Fruit fly (Drosophila melanogaster) whole organism, embryonic: ENCODE results near the gene CG14339.

Experiments used
- ATbp ChIP-seq: fragments of 200-800 bp; sonication (Bioruptor generic); optimal IDR thresholded peaks from 2 replicates; lab custom pipeline; 2017; ENCODE audit warnings: missing biosample characterization, mild to moderate bottlenecking, missing genetic modification characterization, missing genetic modification reagents
- Ada2b ChIP-seq: fragments of 200-800 bp; sonication (Bioruptor generic); IDR thresholded peaks from 2 replicates; pipeline ENCODE4 v1.3.6; 2022; ENCODE audit warnings: missing biosample characterization, missing genetic modification characterization
- Bdp1 ChIP-seq: fragments of 200-800 bp; sonication (Bioruptor generic); optimal IDR thresholded peaks from 3 replicates; lab custom pipeline; 2016; ENCODE audit warnings: missing biosample characterization, missing genetic modification characterization
- Bgb ChIP-seq: fragments of 200-800 bp; sonication (Bioruptor generic); IDR thresholded peaks from 2 replicates; pipeline ENCODE4 v1.3.6; 2022; ENCODE audit warnings: missing biosample characterization, missing genetic modification characterization; ENCODE audit not compliant: partially characterized antibody
- CG10267 ChIP-seq: fragments of 200-800 bp; sonication (Bioruptor generic); optimal IDR thresholded peaks from 2 replicates; lab custom pipeline; 2018; ENCODE audit warnings: missing biosample characterization, mild to moderate bottlenecking, missing genetic modification characterization, moderate library complexity
- CG10431 ChIP-seq: fragments of 200-800 bp; sonication (Bioruptor generic); optimal IDR thresholded peaks from 3 replicates; lab custom pipeline; 2018; ENCODE audit warnings: missing biosample characterization, mild to moderate bottlenecking, missing genetic modification characterization
- CG10462 ChIP-seq: fragments of 200-800 bp; sonication (Bioruptor generic); optimal IDR thresholded peaks from 2 replicates; lab custom pipeline; 2016; ENCODE audit warnings: missing biosample characterization, missing genetic modification characterization
- CG12299 ChIP-seq: fragments of 200-800 bp; sonication (Bioruptor generic); optimal IDR thresholded peaks from 2 replicates; lab custom pipeline; 2018; ENCODE audit warnings: missing biosample characterization, mild to moderate bottlenecking, missing genetic modification characterization
- CG13287 ChIP-seq: fragments of 200-800 bp; sonication (Bioruptor generic); IDR thresholded peaks from 2 replicates; pipeline ENCODE4 v1.3.6; 2022; ENCODE audit warnings: missing biosample characterization, missing genetic modification characterization; ENCODE audit not compliant: partially characterized antibody
- CG13624 ChIP-seq: fragments of 200-800 bp; sonication (Bioruptor generic); optimal IDR thresholded peaks from 2 replicates; lab custom pipeline; 2016; ENCODE audit warnings: missing biosample characterization, missing genetic modification characterization
- CG14710 ChIP-seq: fragments of 200-800 bp; sonication (Bioruptor generic); optimal IDR thresholded peaks from 3 replicates; lab custom pipeline; 2019; ENCODE audit warnings: missing biosample characterization, mild to moderate bottlenecking, missing genetic modification characterization, moderate library complexity
- CG14860 ChIP-seq: fragments of 200-800 bp; sonication (Bioruptor generic); IDR thresholded peaks from 3 replicates; pipeline ENCODE4 v1.3.6; 2022; ENCODE audit warnings: missing biosample characterization, missing genetic modification characterization; ENCODE audit not compliant: partially characterized antibody
- CG15601 ChIP-seq: fragments of 200-800 bp; sonication (Bioruptor generic); optimal IDR thresholded peaks from 3 replicates; lab custom pipeline; 2019; ENCODE audit warnings: missing biosample characterization, mild to moderate bottlenecking, missing genetic modification characterization, moderate library complexity
- CG15696 ChIP-seq: fragments of 200-800 bp; sonication (Bioruptor generic); optimal IDR thresholded peaks from 2 replicates; lab custom pipeline; 2019; ENCODE audit warnings: missing biosample characterization, mild to moderate bottlenecking, missing genetic modification characterization, moderate library complexity
- CG17328 ChIP-seq: fragments of 200-800 bp; sonication (Bioruptor generic); IDR thresholded peaks from 2 replicates; pipeline ENCODE4 v1.3.6; 2022; ENCODE audit warnings: missing biosample characterization, missing genetic modification characterization
- CG17385 ChIP-seq: fragments of 200-800 bp; sonication (Bioruptor generic); optimal IDR thresholded peaks from 3 replicates; lab custom pipeline; 2018; ENCODE audit warnings: missing biosample characterization, mild to moderate bottlenecking, missing genetic modification characterization
- CG17612 ChIP-seq: fragments of 200-800 bp; sonication (Bioruptor generic); IDR thresholded peaks from 2 replicates; pipeline ENCODE4 v1.3.6; 2022; ENCODE audit warnings: missing biosample characterization, missing genetic modification characterization
- CG2889 ChIP-seq: fragments of 200-800 bp; sonication (Bioruptor generic); IDR thresholded peaks from 3 replicates; pipeline ENCODE4 v1.3.6; 2022; ENCODE audit warnings: missing biosample characterization, missing genetic modification characterization
- CG3163 ChIP-seq: fragments of 200-800 bp; sonication (Bioruptor generic); optimal IDR thresholded peaks from 3 replicates; lab custom pipeline; 2016; ENCODE audit warnings: missing biosample characterization, missing genetic modification characterization
- CG33557 ChIP-seq: fragments of 200-800 bp; sonication (Bioruptor generic); optimal IDR thresholded peaks from 2 replicates; lab custom pipeline; 2019; ENCODE audit warnings: missing biosample characterization, mild to moderate bottlenecking, missing genetic modification characterization, moderate library complexity
- CG3726 ChIP-seq: fragments of 200-800 bp; sonication (Bioruptor generic); IDR thresholded peaks from 3 replicates; pipeline ENCODE4, ENCODE4 v1.3.6; 2022; ENCODE audit warnings: missing biosample characterization, missing genetic modification characterization
- CG6254 ChIP-seq: fragments of 200-800 bp; sonication (Bioruptor generic); optimal IDR thresholded peaks from 3 replicates; lab custom pipeline; 2017; ENCODE audit warnings: mild to moderate bottlenecking, missing biosample characterization, missing genetic modification reagents, missing genetic modification characterization
- CG8924 ChIP-seq: fragments of 200-800 bp; optimal IDR thresholded peaks from 3 replicates; lab custom pipeline; 2019; ENCODE audit warnings: missing biosample characterization, mild to moderate bottlenecking, missing genetic modification characterization, moderate library complexity
- CG8944 ChIP-seq: fragments of 200-800 bp; sonication (Bioruptor generic); optimal IDR thresholded peaks from 3 replicates; lab custom pipeline; 2016; ENCODE audit warnings: missing biosample characterization, missing genetic modification characterization
- CG9437 ChIP-seq: fragments of 200-800 bp; sonication (Bioruptor generic); optimal IDR thresholded peaks from 2 replicates; lab custom pipeline; 2018; ENCODE audit warnings: missing biosample characterization, mild to moderate bottlenecking, missing genetic modification characterization
- CG9609 ChIP-seq: fragments of 200-800 bp; sonication (Bioruptor generic); optimal IDR thresholded peaks from 3 replicates; lab custom pipeline; 2016; ENCODE audit warnings: missing biosample characterization, missing genetic modification characterization
- Dbx ChIP-seq: fragments of 200-800 bp; sonication (Bioruptor generic); IDR thresholded peaks from 3 replicates; pipeline ENCODE4 v1.3.6; 2022; ENCODE audit warnings: missing biosample characterization, missing genetic modification characterization
- Dip2 ChIP-seq: fragments of 200-800 bp; sonication (Bioruptor generic); IDR thresholded peaks from 2 replicates; pipeline ENCODE4 v1.3.6; 2022; ENCODE audit warnings: missing biosample characterization, missing genetic modification characterization
- Dip3 ChIP-seq: fragments of 200-800 bp; sonication (Bioruptor generic); optimal IDR thresholded peaks from 3 replicates; lab custom pipeline; 2016; ENCODE audit warnings: missing biosample characterization, missing genetic modification characterization
- Dll ChIP-seq: fragments of 200-800 bp; sonication (Bioruptor generic); IDR thresholded peaks from 4 replicates; pipeline ENCODE4 v1.3.6; 2022; ENCODE audit warnings: missing biosample characterization, missing genetic modification characterization; ENCODE audit not compliant: partially characterized antibody
- E2f2 ChIP-seq: fragments of 200-800 bp; sonication (Bioruptor generic); IDR thresholded peaks from 2 replicates; pipeline ENCODE4 v1.3.6; 2022; ENCODE audit warnings: missing biosample characterization, missing genetic modification characterization
- Ets65A ChIP-seq: fragments of 200-800 bp; sonication (Bioruptor generic); peaks from one replicate; lab custom pipeline; 2016; ENCODE audit warnings: missing biosample characterization, missing genetic modification characterization
- Lhr ChIP-seq: fragments of 200-800 bp; sonication (Bioruptor generic); optimal IDR thresholded peaks from 3 replicates; lab custom pipeline; 2017; ENCODE audit warnings: mild to moderate bottlenecking, missing biosample characterization, missing genetic modification reagents, missing genetic modification characterization
- Mad ChIP-seq: fragments of 200-800 bp; sonication (Bioruptor generic); optimal IDR thresholded peaks from 2 replicates; lab custom pipeline; 2016; ENCODE audit warnings: missing biosample characterization, missing genetic modification characterization
- Nf-YB ChIP-seq: fragments of 200-800 bp; sonication (Bioruptor generic); optimal IDR thresholded peaks from 3 replicates; lab custom pipeline; 2019; ENCODE audit warnings: missing biosample characterization, mild to moderate bottlenecking, missing genetic modification characterization, moderate library complexity
- Nf-YC ChIP-seq: fragments of 200-800 bp; optimal IDR thresholded peaks from 3 replicates; lab custom pipeline; 2019; ENCODE audit warnings: missing biosample characterization, mild to moderate bottlenecking, missing genetic modification characterization, moderate library complexity
- Spps ChIP-seq: fragments of 200-800 bp; sonication (Bioruptor generic); optimal IDR thresholded peaks from 2 replicates; lab custom pipeline; 2018; ENCODE audit warnings: missing biosample characterization, mild to moderate bottlenecking, missing genetic modification characterization
- Sry-β ChIP-seq: fragments of 200-800 bp; sonication (Bioruptor generic); optimal IDR thresholded peaks from 2 replicates; lab custom pipeline; 2018; ENCODE audit warnings: missing biosample characterization, mild to moderate bottlenecking, missing genetic modification characterization, moderate library complexity
- Stat92E ChIP-seq, 3 experiments: fragments of >200 bp in 2 of 3; fragments of 200-800 bp in 1 of 3; sonication (Bioruptor generic) in 1 of 3; optimal IDR thresholded peaks; 2 replicates each; lab custom pipeline; 2017 to 2019; ENCODE audit warnings: missing biosample characterization in 3 of 3, missing genetic modification characterization in 3 of 3, mild to moderate bottlenecking in 1 of 3, moderate library complexity in 1 of 3
- aop ChIP-seq: fragments of 200-800 bp; sonication (Bioruptor generic); IDR thresholded peaks from 2 replicates; pipeline ENCODE4 v1.3.6; 2022; ENCODE audit warnings: missing biosample characterization, missing genetic modification characterization
- crp ChIP-seq, 2 experiments: fragments of 200-800 bp; sonication (Bioruptor generic); optimal IDR thresholded peaks; 2 replicates in 1 of 2; 3 replicates in 1 of 2; lab custom pipeline; 2017; ENCODE audit warnings: missing biosample characterization in 2 of 2, missing genetic modification characterization in 2 of 2, mild to moderate bottlenecking in 1 of 2, moderate library complexity in 1 of 2
- disco-r ChIP-seq: fragments of 200-800 bp; sonication (Bioruptor generic); optimal IDR thresholded peaks from 2 replicates; lab custom pipeline; 2016; ENCODE audit warnings: missing biosample characterization, missing genetic modification characterization
- fd3F ChIP-seq: fragments of 200-800 bp; sonication (Bioruptor generic); optimal IDR thresholded peaks from 2 replicates; lab custom pipeline; 2018; ENCODE audit warnings: missing biosample characterization, mild to moderate bottlenecking, missing genetic modification characterization, moderate library complexity
- h ChIP-seq: fragments of >200 bp; optimal IDR thresholded peaks from 2 replicates; lab custom pipeline; 2017
- hkb ChIP-seq, 2 experiments: fragments of 200-800 bp in 1 of 2; fragments of >200 bp in 1 of 2; sonication (Bioruptor generic) in 1 of 2; IDR thresholded peaks in 1 of 2; optimal IDR thresholded peaks in 1 of 2; 2 replicates each; pipeline versions ENCODE4 v1.3.6 to Lab custom; 2017 to 2022; ENCODE audit warnings: missing biosample characterization in 1 of 2, missing genetic modification characterization in 1 of 2
- knrl ChIP-seq: fragments of 200-800 bp; sonication (Bioruptor generic); IDR thresholded peaks from 3 replicates; pipeline ENCODE4 v1.3.6; 2022; ENCODE audit warnings: missing biosample characterization, missing genetic modification characterization; ENCODE audit not compliant: partially characterized antibody
- sens-2 ChIP-seq: fragments of 200-800 bp; sonication (Bioruptor generic); IDR thresholded peaks from 2 replicates; pipeline ENCODE4 v1.3.6; 2022; ENCODE audit warnings: missing biosample characterization, missing genetic modification characterization
- seq ChIP-seq: fragments of 200-800 bp; sonication (Bioruptor generic); IDR thresholded peaks from 2 replicates; pipeline ENCODE4 v1.3.6; 2022; ENCODE audit warnings: missing biosample characterization, missing genetic modification characterization
- zf30C ChIP-seq: fragments of 200-800 bp; sonication (Bioruptor generic); optimal IDR thresholded peaks from 3 replicates; lab custom pipeline; 2018; ENCODE audit warnings: missing biosample characterization, mild to moderate bottlenecking, missing genetic modification characterization

The CG14339 gene

dm6 chr2L:1077469-1077993 is 30.8 kb upstream of the CG14339 start, which contains the start of the genes S and ast (continued):
- TF ChIP-seq CG9437 (peak; percentile 92), knrl (GFP tag; lab: Robert Waterston, UW) (peak; percentile 97), Ets65A (GFP tag; lab: Kevin White, UChicago) (no peak), crp (GFP tag; optimal IDR thresholded peaks at IDR 0.05; lab: Kevin White, UChicago) (peak in 1 of 2 experiments; percentile 15), CG10462 (no peak), CG17385 (no peak), CG17328 (GFP tag; lab: Robert Waterston, UW) (0 out of 2 replicates have a peak, but pooled peaks have one; percentile 20), Bdp1 (GFP tag; lab: Kevin White, UChicago) (no peak), E2f2 (peak; percentile 73), fd3F (GFP tag; lab: Kevin White, UChicago) (no peak), Nf-YB (GFP tag; lab: Kevin White, UChicago) (no peak), Nf-YC (tag; lab: Kevin White, UChicago) (peak; percentile 41), disco-r (GFP tag; lab: Kevin White, UChicago) (no peak), sens-2 (GFP tag; lab: Robert Waterston, UW) (no peak), CG2889 (GFP tag; lab: Robert Waterston, UW) (no peak), Dip3 (no peak), CG3163 (no peak), Stat92E (GFP tag; optimal IDR thresholded peaks at IDR 0.05; lab: Kevin White, UChicago) (peak in 1 of 3 experiments; percentile 79), Ada2b (no peak), CG3726 (GFP tag; lab: Robert Waterston, UW) (no peak), Dbx (GFP tag; lab: Robert Waterston, UW) (peak; percentile 69; the same call in 2 of the 3 replicates), zf30C (no peak), CG9609 (peak; percentile 26), CG8924 (tag; lab: Kevin White, UChicago) (peak; percentile 49), Dll (peak; percentile 94), CG15696 (tag; lab: Kevin White, UChicago) (no peak), CG14860 (peak; percentile 95), Spps (tag; lab: Kevin White, UChicago) (no peak), Sry-β (no peak), CG17612 (GFP tag; lab: Robert Waterston, UW) (no peak), CG14710 (tag; lab: Kevin White, UChicago) (peak; percentile 59), CG13624 (GFP tag; lab: Kevin White, UChicago) (peak; percentile 32), Bgb (GFP tag; lab: Robert Waterston, UW) (peak; percentile 99), Lhr (GFP tag; lab: Kevin White, UChicago) (peak; percentile 74), h (lab: Kevin White, UChicago) (no peak), ATbp (peak; percentile 6), Mad (peak; percentile 26), CG13287 (GFP tag; lab: Robert Waterston, UW) (peak; percentile 99), CG33557 (GFP tag; lab: Kevin White, UChicago) (no peak), Dip2 (GFP tag; lab: Robert Waterston, UW) (no peak), CG10431 (no peak), aop (no peak), CG6254 (GFP tag; lab: Kevin White, UChicago) (no peak), CG15601 (tag; lab: Kevin White, UChicago) (peak; percentile 41), CG10267 (tag; lab: Kevin White, UChicago) (peak; percentile 50), CG12299 (tag; lab: Kevin White, UChicago) (peak; percentile 55), CG8944 (peak; percentile 11), seq (GFP tag; lab: Robert Waterston, UW) (no peak), hkb (optimal IDR thresholded peaks at IDR 0.05; lab: Kevin White, UChicago) (no peak), hkb (GFP tag; IDR thresholded peaks at IDR 0.05; lab: Robert Waterston, UW) (peak; percentile 52; the same call in 1 of the 2 replicates)
